Fruit fly (Drosophila melanogaster): ENCODE results near the gene CG46396.

- TF ChIP-seq h (optimal IDR thresholded peaks at IDR 0.05) (no peak), insv (optimal IDR thresholded peaks at IDR 0.05) (no peak), psq (optimal IDR thresholded peaks at IDR 0.05) (no peak), Sin3A (optimal IDR thresholded peaks at IDR 0.05) (no peak), Myc (optimal IDR thresholded peaks at IDR 0.05) (no peak)
Observed at dm6 chr3R:6290289-6290688, 13.5 kb upstream of the CG46396 start.

Measured in Kc167 (cell line).